Worm (Caenorhabditis elegans): ENCODE results near the gene abu-7.

DNA sequence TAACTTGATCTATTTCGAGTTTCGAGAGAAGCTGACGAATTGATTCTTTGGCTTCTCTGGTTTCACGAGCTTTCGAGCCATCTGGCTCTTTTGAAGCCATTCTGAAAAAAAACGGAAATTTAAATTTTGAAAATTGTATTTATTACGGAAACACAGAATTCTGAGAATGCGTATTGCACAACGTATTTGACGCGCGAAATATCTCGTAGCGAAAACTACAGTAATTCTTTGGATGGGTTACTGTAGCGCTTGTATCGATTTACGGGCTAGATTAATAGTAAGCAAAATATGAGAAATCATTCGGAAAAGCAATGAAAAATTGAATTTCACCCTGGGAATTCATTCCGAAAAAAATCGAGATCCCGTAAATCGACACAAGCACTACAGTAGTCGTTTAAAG, 50.9 kb downstream of the abu-7 start, which contains the start of gene C04F5.8:
- TF ChIP-seq tab-1 (GFP tag; IDR thresholded peaks at IDR 0.05) (no peak), flt-1 (GFP tag; IDR thresholded peaks at IDR 0.05) (no peak), klf-2 (GFP tag; conservative IDR thresholded peaks at IDR 0.05) (no peak)
